Fruit fly (Drosophila melanogaster) whole organism, embryonic: ENCODE results near the gene IKKepsilon.
A peak's percentile ranks its signal among the peaks of the same experiment; 100 is the strongest.

Experiments
- B-H2 ChIP-seq: fragments of 200-800 bp; sonication (Bioruptor generic); optimal IDR thresholded peaks from 2 replicates; lab custom pipeline; 2018; ENCODE audit warnings: missing biosample characterization, mild to moderate bottlenecking, missing genetic modification characterization
- BEAF-32 ChIP-seq: fragments of 200-800 bp; sonication (Bioruptor generic); optimal IDR thresholded peaks from 3 replicates; lab custom pipeline; 2017; ENCODE audit warnings: missing biosample characterization, missing genetic modification characterization, mild to moderate bottlenecking, moderate library complexity, missing genetic modification reagents
- Bgb ChIP-seq: fragments of 200-800 bp; sonication (Bioruptor generic); IDR thresholded peaks from 2 replicates; pipeline ENCODE4 v1.3.6; 2022; ENCODE audit warnings: missing biosample characterization, missing genetic modification characterization; ENCODE audit not compliant: partially characterized antibody
- Bteb2 ChIP-seq: fragments of 200-800 bp; sonication (Bioruptor generic); optimal IDR thresholded peaks from 2 replicates; lab custom pipeline; 2016; ENCODE audit warnings: missing biosample characterization, missing genetic modification characterization
- C15 ChIP-seq: fragments of 200-800 bp; sonication (Bioruptor generic); IDR thresholded peaks from 3 replicates; pipeline ENCODE4 v1.3.6; 2022; ENCODE audit warnings: missing biosample characterization, missing genetic modification characterization
- CG10209 ChIP-seq: fragments of 200-800 bp; sonication (Bioruptor generic); optimal IDR thresholded peaks from 3 replicates; lab custom pipeline; 2017; ENCODE audit warnings: missing biosample characterization, mild to moderate bottlenecking, missing genetic modification characterization, missing genetic modification reagents
- CG10267 ChIP-seq: fragments of 200-800 bp; sonication (Bioruptor generic); optimal IDR thresholded peaks from 2 replicates; lab custom pipeline; 2018; ENCODE audit warnings: missing biosample characterization, mild to moderate bottlenecking, missing genetic modification characterization, moderate library complexity
- CG11504 ChIP-seq: fragments of 200-800 bp; sonication (Bioruptor generic); optimal IDR thresholded peaks from 3 replicates; lab custom pipeline; 2019; ENCODE audit warnings: missing biosample characterization, mild to moderate bottlenecking, missing genetic modification characterization, moderate library complexity
- CG12769 ChIP-seq: fragments of 200-800 bp; sonication (Bioruptor generic); optimal IDR thresholded peaks from 2 replicates; lab custom pipeline; 2019; ENCODE audit warnings: missing biosample characterization, mild to moderate bottlenecking, missing genetic modification characterization, moderate library complexity
- CG15269 ChIP-seq: fragments of 200-800 bp; sonication (Bioruptor generic); optimal IDR thresholded peaks from 2 replicates; lab custom pipeline; 2018; ENCODE audit warnings: missing biosample characterization, mild to moderate bottlenecking, missing genetic modification characterization, moderate library complexity
- CG17361 ChIP-seq: fragments of 200-800 bp; sonication (Bioruptor generic); IDR thresholded peaks from 3 replicates; pipeline ENCODE4 v1.3.6; 2022; ENCODE audit warnings: missing biosample characterization, missing genetic modification characterization
- CG18476 ChIP-seq: fragments of 200-800 bp; sonication (Bioruptor generic); optimal IDR thresholded peaks from 2 replicates; lab custom pipeline; 2016; ENCODE audit warnings: missing biosample characterization, mild to moderate bottlenecking, missing genetic modification characterization
- CG33213 ChIP-seq: fragments of 200-800 bp; sonication (Bioruptor generic); optimal IDR thresholded peaks from 3 replicates; lab custom pipeline; 2016; ENCODE audit warnings: missing biosample characterization, missing genetic modification characterization
- CG33557 ChIP-seq: fragments of 200-800 bp; sonication (Bioruptor generic); optimal IDR thresholded peaks from 2 replicates; lab custom pipeline; 2019; ENCODE audit warnings: missing biosample characterization, mild to moderate bottlenecking, missing genetic modification characterization, moderate library complexity
- CG34224 ChIP-seq: fragments of 200-800 bp; sonication (Bioruptor generic); IDR thresholded peaks from 3 replicates; pipeline ENCODE4 v1.3.6; 2022; ENCODE audit warnings: missing biosample characterization, missing genetic modification characterization; ENCODE audit not compliant: partially characterized antibody
- CG3847 ChIP-seq: fragments of 200-800 bp; sonication (Bioruptor generic); IDR thresholded peaks from 2 replicates; pipeline ENCODE4 v1.3.6; 2022; ENCODE audit warnings: missing biosample characterization, missing genetic modification characterization
- CG4730 ChIP-seq: fragments of 200-800 bp; sonication (Bioruptor generic); IDR thresholded peaks from 2 replicates; pipeline ENCODE4 v1.3.6; 2022; ENCODE audit warnings: missing biosample characterization, missing genetic modification characterization
- CG6791 ChIP-seq: fragments of 200-800 bp; sonication (Bioruptor generic); IDR thresholded peaks from 3 replicates; pipeline ENCODE4 v1.3.6; 2022; ENCODE audit warnings: missing biosample characterization, missing genetic modification characterization; ENCODE audit not compliant: partially characterized antibody
- Dp ChIP-seq: fragments of 200-800 bp; sonication (Bioruptor generic); optimal IDR thresholded peaks from 2 replicates; lab custom pipeline; 2018; ENCODE audit warnings: missing biosample characterization, mild to moderate bottlenecking, missing genetic modification characterization, moderate library complexity
- E2f2 ChIP-seq: fragments of 200-800 bp; sonication (Bioruptor generic); IDR thresholded peaks from 2 replicates; pipeline ENCODE4 v1.3.6; 2022; ENCODE audit warnings: missing biosample characterization, missing genetic modification characterization
- Ets97D ChIP-seq: fragments of 200-800 bp; sonication (Bioruptor generic); optimal IDR thresholded peaks from 3 replicates; lab custom pipeline; 2016; ENCODE audit warnings: missing biosample characterization, missing genetic modification characterization
- Fer3 ChIP-seq: fragments of 200-800 bp; sonication (Bioruptor generic); optimal IDR thresholded peaks from 2 replicates; lab custom pipeline; 2018; ENCODE audit warnings: missing biosample characterization, mild to moderate bottlenecking, missing genetic modification characterization, moderate library complexity
- Hmr ChIP-seq: fragments of 200-800 bp; sonication (Bioruptor generic); optimal IDR thresholded peaks from 3 replicates; lab custom pipeline; 2017; ENCODE audit warnings: mild to moderate bottlenecking, missing biosample characterization, missing genetic modification reagents, missing genetic modification characterization
- Jarid2 ChIP-seq: fragments of 200-800 bp; sonication (Bioruptor generic); optimal IDR thresholded peaks from 3 replicates; lab custom pipeline; 2017; ENCODE audit warnings: mild to moderate bottlenecking, missing biosample characterization, missing genetic modification reagents, missing genetic modification characterization
- Lhr ChIP-seq: fragments of 200-800 bp; sonication (Bioruptor generic); optimal IDR thresholded peaks from 3 replicates; lab custom pipeline; 2017; ENCODE audit warnings: mild to moderate bottlenecking, missing biosample characterization, missing genetic modification reagents, missing genetic modification characterization
- MBD-R2 ChIP-seq: fragments of 200-800 bp; sonication (Bioruptor generic); IDR thresholded peaks from 2 replicates; pipeline ENCODE4 v1.3.6; 2022; ENCODE audit warnings: missing biosample characterization, missing genetic modification characterization
- Scr ChIP-seq: fragments of 200-800 bp; sonication (Bioruptor generic); IDR thresholded peaks from 2 replicates; pipeline ENCODE4 v1.3.6; 2022; ENCODE audit warnings: missing biosample characterization, missing genetic modification characterization; ENCODE audit not compliant: partially characterized antibody
- Sox100B ChIP-seq: fragments of 200-800 bp; sonication (Bioruptor generic); optimal IDR thresholded peaks from 3 replicates; lab custom pipeline; 2018; ENCODE audit warnings: missing biosample characterization, mild to moderate bottlenecking, missing genetic modification characterization
- YL-1 ChIP-seq: fragments of 200-800 bp; sonication (Bioruptor generic); optimal IDR thresholded peaks from 3 replicates; lab custom pipeline; 2017; ENCODE audit warnings: missing biosample characterization, mild to moderate bottlenecking, missing genetic modification characterization
- bcd ChIP-seq: fragments of 200-800 bp; sonication (Bioruptor generic); optimal IDR thresholded peaks from 2 replicates; lab custom pipeline; 2017; ENCODE audit warnings: missing biosample characterization, mild to moderate bottlenecking, missing genetic modification characterization
- chn ChIP-seq: fragments of 200-800 bp; sonication (Bioruptor generic); optimal IDR thresholded peaks from 2 replicates; lab custom pipeline; 2016; ENCODE audit warnings: missing biosample characterization, missing genetic modification characterization
- dati ChIP-seq: fragments of 200-800 bp; sonication (Bioruptor generic); IDR thresholded peaks from 2 replicates; pipeline ENCODE4 v1.3.6; 2022; ENCODE audit warnings: missing biosample characterization, missing genetic modification characterization
- dm ChIP-seq: fragments of 200-800 bp; sonication (Bioruptor generic); optimal IDR thresholded peaks from 3 replicates; lab custom pipeline; 2016; ENCODE audit warnings: missing biosample characterization, missing genetic modification characterization
- gcm2 ChIP-seq: fragments of 200-800 bp; sonication (Bioruptor generic); optimal IDR thresholded peaks from 2 replicates; lab custom pipeline; 2016; ENCODE audit warnings: missing biosample characterization, missing genetic modification characterization
- grn ChIP-seq: fragments of 200-800 bp; sonication (Bioruptor generic); optimal IDR thresholded peaks from 3 replicates; lab custom pipeline; 2017; ENCODE audit warnings: missing biosample characterization, missing genetic modification characterization
- jing ChIP-seq: fragments of 200-800 bp; sonication (Bioruptor generic); optimal IDR thresholded peaks from 2 replicates; lab custom pipeline; 2018; ENCODE audit warnings: missing biosample characterization, mild to moderate bottlenecking, missing genetic modification characterization
- jumu ChIP-seq: fragments of 200-800 bp; sonication (Bioruptor generic); optimal IDR thresholded peaks from 3 replicates; lab custom pipeline; 2016; ENCODE audit warnings: missing biosample characterization, missing genetic modification characterization
- kah ChIP-seq: fragments of 200-800 bp; sonication (Bioruptor generic); optimal IDR thresholded peaks from 2 replicates; lab custom pipeline; 2018; ENCODE audit warnings: missing biosample characterization, mild to moderate bottlenecking, missing genetic modification characterization
- kni ChIP-seq: fragments of 200-800 bp; sonication (Bioruptor generic); optimal IDR thresholded peaks from 3 replicates; lab custom pipeline; 2017; ENCODE audit warnings: mild to moderate bottlenecking, missing biosample characterization, missing genetic modification reagents, missing genetic modification characterization
- knrl ChIP-seq: fragments of 200-800 bp; sonication (Bioruptor generic); IDR thresholded peaks from 3 replicates; pipeline ENCODE4 v1.3.6; 2022; ENCODE audit warnings: missing biosample characterization, missing genetic modification characterization; ENCODE audit not compliant: partially characterized antibody
- lov ChIP-seq, 2 experiments: fragments of 200-800 bp in 1 of 2; fragments of >200 bp in 1 of 2; sonication (Bioruptor generic) in 1 of 2; IDR thresholded peaks in 1 of 2; optimal IDR thresholded peaks in 1 of 2; 2 replicates in 1 of 2; 3 replicates in 1 of 2; pipeline versions ENCODE4 v1.3.6 to Lab custom; 2017 to 2022; ENCODE audit warnings: missing biosample characterization in 1 of 2, missing genetic modification characterization in 1 of 2
- mld ChIP-seq: fragments of 200-800 bp; sonication (Bioruptor generic); IDR thresholded peaks from 3 replicates; pipeline ENCODE4 v1.3.6; 2022; ENCODE audit warnings: missing biosample characterization, missing genetic modification characterization; ENCODE audit not compliant: partially characterized antibody
- nmo ChIP-seq: fragments of 200-800 bp; sonication (Bioruptor generic); optimal IDR thresholded peaks from 2 replicates; lab custom pipeline; 2018; ENCODE audit warnings: missing biosample characterization, mild to moderate bottlenecking, missing genetic modification characterization, moderate library complexity
- pzg ChIP-seq: fragments of 200-800 bp; sonication (Bioruptor generic); optimal IDR thresholded peaks from 3 replicates; lab custom pipeline; 2018; ENCODE audit warnings: missing biosample characterization, mild to moderate bottlenecking, missing genetic modification characterization, moderate library complexity
- schlank ChIP-seq: fragments of 200-800 bp; sonication (Bioruptor generic); optimal IDR thresholded peaks from 2 replicates; lab custom pipeline; 2018; ENCODE audit warnings: missing biosample characterization, mild to moderate bottlenecking, missing genetic modification characterization
- sr ChIP-seq: fragments of 200-800 bp; sonication (Bioruptor generic); IDR thresholded peaks from 3 replicates; pipeline ENCODE4 v1.3.6; 2022; ENCODE audit warnings: missing biosample characterization, missing genetic modification characterization
- vfl ChIP-seq: fragments of 200-800 bp; sonication (Bioruptor generic); optimal IDR thresholded peaks from 2 replicates; lab custom pipeline; 2016; ENCODE audit warnings: missing biosample characterization, missing genetic modification characterization
- yki ChIP-seq: fragments of >200 bp; optimal IDR thresholded peaks from 3 replicates; lab custom pipeline; 2018

Gene IKKepsilon

dm6 chr2L:20638413-20638812 lies 37.4 kb upstream of the IKKepsilon start:
- no peak for TF ChIP-seq Bteb2
- peak; percentile 20 for TF ChIP-seq CG15269 (tag; lab: Kevin White, UChicago)
- TF ChIP-seq Bgb = peak; percentile 65
- peak; percentile 96 for TF ChIP-seq Dp (GFP tag; lab: Kevin White, UChicago)
- peak; percentile 35 for TF ChIP-seq nmo
- TF ChIP-seq CG33557 (GFP tag; lab: Kevin White, UChicago) = no peak
- TF ChIP-seq grn (GFP tag; lab: Kevin White, UChicago) = no peak
- TF ChIP-seq chn (GFP tag; lab: Kevin White, UChicago) = peak; percentile 31
- TF ChIP-seq Hmr (GFP tag; lab: Kevin White, UChicago) = peak; percentile 76
- TF ChIP-seq kni (GFP tag; lab: Kevin White, UChicago) = peak; percentile 27
- TF ChIP-seq Scr = peak; percentile 25; the same call in 1 of the 2 replicates
- peak; percentile 60 for TF ChIP-seq knrl (GFP tag; lab: Robert Waterston, UW)
- TF ChIP-seq Jarid2 (GFP tag; lab: Kevin White, UChicago) = peak; percentile 8
- peak; percentile 35 for TF ChIP-seq CG11504 (tag; lab: Kevin White, UChicago)
- peak; percentile 44; the same call in 1 of the 3 replicates for TF ChIP-seq mld (GFP tag; lab: Robert Waterston, UW)
- peak; percentile 98 for TF ChIP-seq Lhr
- peak; percentile 53 for TF ChIP-seq yki (lab: Kevin White, UChicago)
- no peak for TF ChIP-seq jumu (GFP tag; lab: Kevin White, UChicago)
- peak; percentile 92 for TF ChIP-seq CG33213 (GFP tag; lab: Kevin White, UChicago)
- TF ChIP-seq sr (GFP tag; lab: Robert Waterston, UW) = peak; percentile 91
- peak; percentile 23 for TF ChIP-seq CG10267
- no peak for TF ChIP-seq lov (optimal IDR thresholded peaks at IDR 0.05; lab: Kevin White, UChicago)
- peak; percentile 17; the same call in 1 of the 3 replicates for TF ChIP-seq lov (GFP tag; IDR thresholded peaks at IDR 0.05; lab: Robert Waterston, UW)
- peak; percentile 16 for TF ChIP-seq bcd (GFP tag; lab: Kevin White, UChicago)
- peak; percentile 48; the same call in 2 of the 3 replicates for TF ChIP-seq CG6791 (GFP tag; lab: Robert Waterston, UW)
- TF ChIP-seq B-H2 (GFP tag; lab: Kevin White, UChicago) = no peak
- TF ChIP-seq CG3847 (GFP tag; lab: Robert Waterston, UW) = peak; percentile 72
- TF ChIP-seq CG34224 (GFP tag; lab: Robert Waterston, UW) = peak; percentile 45; the same call in 1 of the 3 replicates
- TF ChIP-seq Sox100B (GFP tag; lab: Kevin White, UChicago) = no peak
- TF ChIP-seq schlank (tag; lab: Kevin White, UChicago) = no peak
- TF ChIP-seq BEAF-32 (GFP tag; lab: Kevin White, UChicago) = peak; percentile 29
- peak; percentile 99 for TF ChIP-seq E2f2
- TF ChIP-seq Fer3 = no peak
- no peak for TF ChIP-seq dati (GFP tag; lab: Robert Waterston, UW)
- peak; percentile 67 for TF ChIP-seq CG12769 (tag; lab: Kevin White, UChicago)
- TF ChIP-seq Ets97D (GFP tag; lab: Kevin White, UChicago) = peak; percentile 66
- TF ChIP-seq kah (GFP tag; lab: Kevin White, UChicago) = peak; percentile 14
- TF ChIP-seq CG17361 = peak; percentile 38; the same call in 1 of the 3 replicates
- TF ChIP-seq CG10209 = no peak
- peak; percentile 32 for TF ChIP-seq dm
- TF ChIP-seq jing (GFP tag; lab: Kevin White, UChicago) = no peak
- TF ChIP-seq gcm2 (GFP tag; lab: Kevin White, UChicago) = no peak
- no peak for TF ChIP-seq C15 (GFP tag; lab: Robert Waterston, UW)
- peak; percentile 29 for TF ChIP-seq YL-1 (GFP tag; lab: Kevin White, UChicago)
- no peak for TF ChIP-seq CG4730 (GFP tag; lab: Robert Waterston, UW)
- TF ChIP-seq CG18476 (GFP tag; lab: Kevin White, UChicago) = no peak
- peak; percentile 90 for TF ChIP-seq MBD-R2 (GFP tag; lab: Robert Waterston, UW)
- TF ChIP-seq pzg (GFP tag; lab: Kevin White, UChicago) = peak; percentile 85
- no peak for TF ChIP-seq vfl (GFP tag; lab: Kevin White, UChicago)
